Worm (Caenorhabditis elegans): ENCODE results near the gene srd-7.

DNA sequence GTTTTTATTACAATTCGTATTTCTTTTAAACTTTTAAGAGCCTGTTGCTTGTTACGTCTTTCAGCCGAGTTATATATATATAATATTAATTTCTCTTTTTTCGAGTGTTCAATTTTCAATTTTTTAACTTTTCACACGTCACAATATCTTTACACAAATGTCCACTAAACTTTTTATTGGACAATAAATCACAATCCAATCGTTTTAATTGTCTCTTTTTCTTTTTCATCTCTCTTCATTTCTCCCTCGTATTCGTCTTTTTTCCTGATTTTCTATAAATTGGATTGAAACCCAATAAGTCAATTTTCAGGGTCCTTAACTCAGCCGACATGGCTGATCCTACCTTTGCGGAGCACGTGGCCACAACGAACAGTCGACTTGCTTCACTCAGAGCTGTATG, 25.5 kb upstream of the srd-7 start, which contains the start of gene miz-1:
- TF ChIP-seq ztf-11 (tag; optimal IDR thresholded peaks at IDR 0.05) = no peak
- TF ChIP-seq pha-4 (tag; optimal IDR thresholded peaks at IDR 0.05) = no peak
- TF ChIP-seq ceh-39 (tag; optimal IDR thresholded peaks at IDR 0.05) = no peak
- TF ChIP-seq nhr-237 (tag; optimal IDR thresholded peaks at IDR 0.05) = no peak
- TF ChIP-seq unc-62 (GFP tag; optimal IDR thresholded peaks at IDR 0.05) = no peak
- no peak for TF ChIP-seq lsy-2 (tag; optimal IDR thresholded peaks at IDR 0.05)
- no peak for TF ChIP-seq elt-3 (tag; optimal IDR thresholded peaks at IDR 0.05)
- no peak for TF ChIP-seq bed-3 (GFP tag; optimal IDR thresholded peaks at IDR 0.05)
- no peak for TF ChIP-seq nhr-12 (tag; optimal IDR thresholded peaks at IDR 0.05)
- no peak for TF ChIP-seq flh-1 (GFP tag; optimal IDR thresholded peaks at IDR 0.05)
- no peak for TF ChIP-seq sem-2 (GFP tag; optimal IDR thresholded peaks at IDR 0.05)

All from whole organism, mixed stage, embryonic.